Worm (Caenorhabditis elegans) whole organism, L1 larva: ENCODE measurements around the gene fil-2.
A peak's percentile ranks its signal among the peaks of the same experiment; 100 is the strongest.

ENCODE experiments used
- C04F5.9 ChIP-seq: sonication (generic microtip); optimal IDR thresholded peaks from 2 replicates; lab custom pipeline; 2016; ENCODE audit warnings: missing genetic modification characterization, missing compliant biosample characterization
- aly-2 ChIP-seq: fragments of 150-350 bp; optimal IDR thresholded peaks from 2 replicates; lab custom pipeline; 2014; ENCODE audit warnings: missing biosample characterization, missing genetic modification characterization
- ama-1 ChIP-seq: fragments of 150-350 bp; optimal IDR thresholded peaks from 2 replicates; lab custom pipeline; 2014
- blmp-1 ChIP-seq: fragments of 150-350 bp; optimal IDR thresholded peaks from 2 replicates; lab custom pipeline; 2014; ENCODE audit warnings: missing biosample characterization, missing genetic modification characterization
- ceh-63 ChIP-seq: fragments of 200-800 bp; sonication (Bioruptor generic); optimal IDR thresholded peaks from 2 replicates; lab custom pipeline; 2018; ENCODE audit warnings: mild to moderate bottlenecking, missing genetic modification characterization, missing compliant biosample characterization
- ceh-82 ChIP-seq, 3 experiments: fragments of 150-350 bp in 1 of 3; sonication (generic microtip) in 2 of 3; optimal IDR thresholded peaks; 2 replicates each; lab custom pipeline; 2014 to 2017; ENCODE audit warnings: missing biosample characterization in 3 of 3, missing genetic modification characterization in 3 of 3
- ceh-88 ChIP-seq: fragments of 200-800 bp; sonication (Bioruptor generic); IDR thresholded peaks from 2 replicates; pipeline ENCODE4 v1.3.6; 2022; ENCODE audit warnings: missing genetic modification characterization, missing compliant biosample characterization
- ceh-90 ChIP-seq: sonication (generic microtip); optimal IDR thresholded peaks from 2 replicates; lab custom pipeline; 2016; ENCODE audit warnings: missing genetic modification characterization, missing compliant biosample characterization
- efl-1 ChIP-seq, 4 experiments: fragments of 150-350 bp; optimal IDR thresholded peaks in 3 of 4; peaks in 1 of 4; 1 replicate in 1 of 4; 2 replicates in 3 of 4; lab custom pipeline; 2014; ENCODE audit warnings: missing biosample characterization in 2 of 4, missing genetic modification characterization in 2 of 4, missing genetic modification reagents in 2 of 4
- efl-3 ChIP-seq: fragments of 200-800 bp; sonication (Bioruptor generic); optimal IDR thresholded peaks from 2 replicates; lab custom pipeline; 2018; ENCODE audit warnings: mild to moderate bottlenecking, missing genetic modification characterization, missing compliant biosample characterization
- elt-2 ChIP-seq: sonication (generic microtip); optimal IDR thresholded peaks from 2 replicates; lab custom pipeline; 2016; ENCODE audit warnings: missing genetic modification characterization, mild to moderate bottlenecking, inconsistent platforms, missing compliant biosample characterization, missing genetic modification reagents
- ets-5 ChIP-seq: fragments of 200-800 bp; sonication (Bioruptor generic); IDR thresholded peaks from 2 replicates; pipeline ENCODE4 v1.3.6; 2022; ENCODE audit warnings: missing genetic modification characterization, missing compliant biosample characterization
- fkh-10 ChIP-seq: sonication (generic microtip); optimal IDR thresholded peaks from 2 replicates; lab custom pipeline; 2017; ENCODE audit warnings: missing biosample characterization, missing genetic modification reagents, missing genetic modification characterization
- fkh-4 ChIP-seq: sonication (generic microtip); optimal IDR thresholded peaks from 2 replicates; lab custom pipeline; 2016; ENCODE audit warnings: missing compliant biosample characterization, missing genetic modification characterization, borderline replicate concordance
- fos-1 ChIP-seq: fragments of 150-350 bp; optimal IDR thresholded peaks from 2 replicates; lab custom pipeline; 2014; ENCODE audit warnings: missing biosample characterization, missing genetic modification characterization
- hpl-2 ChIP-seq: fragments of 150-350 bp; optimal IDR thresholded peaks from 2 replicates; lab custom pipeline; 2014; ENCODE audit warnings: missing biosample characterization, missing genetic modification reagents, missing genetic modification characterization
- lin-13 ChIP-seq: fragments of 150-350 bp; optimal IDR thresholded peaks from 2 replicates; lab custom pipeline; 2014; ENCODE audit warnings: missing biosample characterization, missing genetic modification reagents, missing genetic modification characterization
- lin-35 ChIP-seq, 2 experiments: fragments of 150-350 bp; optimal IDR thresholded peaks; 2 replicates each; lab custom pipeline; 2014; ENCODE audit warnings: missing biosample characterization in 2 of 2, missing genetic modification characterization in 2 of 2, missing genetic modification reagents in 2 of 2
- mab-9 ChIP-seq: fragments of 200-800 bp; sonication (Bioruptor generic); IDR thresholded peaks from 2 replicates; pipeline ENCODE4 v1.3.6; 2022; ENCODE audit warnings: missing genetic modification reagents, missing genetic modification characterization, missing compliant biosample characterization
- mep-1 ChIP-seq: fragments of 150-350 bp; optimal IDR thresholded peaks from 2 replicates; lab custom pipeline; 2014; ENCODE audit warnings: missing biosample characterization, missing genetic modification characterization
- nhr-20 ChIP-seq: sonication (generic microtip); optimal IDR thresholded peaks from 2 replicates; lab custom pipeline; 2016; ENCODE audit warnings: mild to moderate bottlenecking, missing genetic modification characterization, missing compliant biosample characterization
- nhr-237 ChIP-seq: fragments of 150-350 bp; optimal IDR thresholded peaks from 2 replicates; lab custom pipeline; 2014; ENCODE audit warnings: missing biosample characterization, missing genetic modification characterization
- nhr-76 ChIP-seq: sonication (generic microtip); optimal IDR thresholded peaks from 2 replicates; lab custom pipeline; 2017; ENCODE audit warnings: missing biosample characterization, missing genetic modification characterization
- pag-3 ChIP-seq: sonication (generic microtip); optimal IDR thresholded peaks from 2 replicates; lab custom pipeline; 2017; ENCODE audit warnings: missing genetic modification characterization, mild to moderate bottlenecking, missing compliant biosample characterization, antibody characterized with exemption, borderline replicate concordance; ENCODE audit not compliant: insufficient read depth
- pqm-1 ChIP-seq: sonication (generic microtip); optimal IDR thresholded peaks from 3 replicates; lab custom pipeline; 2017; ENCODE audit warnings: missing biosample characterization, missing genetic modification characterization
- rnt-1 ChIP-seq: sonication (generic microtip); optimal IDR thresholded peaks from 2 replicates; lab custom pipeline; 2016; ENCODE audit warnings: mild to moderate bottlenecking, missing genetic modification characterization, moderate library complexity, missing compliant biosample characterization
- sup-37 ChIP-seq: fragments of 200-800 bp; sonication (Bioruptor generic); optimal IDR thresholded peaks from 2 replicates; lab custom pipeline; 2018; ENCODE audit warnings: mild to moderate bottlenecking, missing genetic modification characterization, missing compliant biosample characterization
- swsn-7 ChIP-seq: sonication (generic microtip); optimal IDR thresholded peaks from 2 replicates; lab custom pipeline; 2016; ENCODE audit warnings: missing genetic modification characterization, missing compliant biosample characterization
- tbx-2 ChIP-seq: sonication (generic microtip); optimal IDR thresholded peaks from 2 replicates; lab custom pipeline; 2016; ENCODE audit warnings: missing genetic modification characterization, missing compliant biosample characterization
- unc-130 ChIP-seq: fragments of 150-350 bp; optimal IDR thresholded peaks from 2 replicates; lab custom pipeline; 2017; ENCODE audit warnings: missing biosample characterization, missing genetic modification characterization, inconsistent platforms
- unc-62 ChIP-seq: fragments of 150-350 bp; optimal IDR thresholded peaks from 2 replicates; lab custom pipeline; 2014; ENCODE audit warnings: missing biosample characterization, missing genetic modification reagents, missing genetic modification characterization
- unc-86 ChIP-seq: sonication (generic microtip); optimal IDR thresholded peaks from 2 replicates; lab custom pipeline; 2016; ENCODE audit warnings: missing genetic modification characterization, missing compliant biosample characterization
- unc-98 ChIP-seq: fragments of 200-800 bp; sonication (Bioruptor generic); IDR thresholded peaks from 2 replicates; pipeline ENCODE4 v1.3.6; 2022; ENCODE audit warnings: missing genetic modification characterization, missing compliant biosample characterization
- vab-15 ChIP-seq: sonication (generic microtip); optimal IDR thresholded peaks from 2 replicates; lab custom pipeline; 2017; ENCODE audit warnings: missing genotype, mild to moderate bottlenecking, missing genetic modification characterization, missing compliant biosample characterization
- xbp-1 ChIP-seq: sonication (generic microtip); optimal IDR thresholded peaks from 2 replicates; lab custom pipeline; 2016; ENCODE audit warnings: missing genetic modification characterization, missing compliant biosample characterization
- ztf-4 ChIP-seq: fragments of 150-350 bp; optimal IDR thresholded peaks from 2 replicates; lab custom pipeline; 2014; ENCODE audit warnings: missing biosample characterization, missing genetic modification characterization

The fil-2 gene

DNA sequence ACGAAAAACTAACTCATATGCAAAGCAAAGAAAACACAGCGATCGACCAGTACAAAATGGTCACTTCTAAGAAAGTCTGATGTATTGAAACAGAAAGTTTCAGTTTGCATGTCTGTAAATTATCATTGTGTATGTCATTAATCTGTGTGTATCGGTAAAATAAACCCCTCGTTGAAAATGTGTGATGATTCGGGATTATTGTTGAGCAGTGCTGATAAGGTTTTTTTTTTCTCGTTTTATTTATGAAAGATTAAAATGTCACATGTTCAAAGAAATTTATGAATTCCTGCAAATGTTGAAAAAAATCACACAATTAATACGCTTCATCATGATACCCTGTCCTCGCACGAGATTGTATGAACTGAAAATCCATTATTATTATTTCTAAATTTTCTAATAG is 1.2 kb downstream of the fil-2 start:
- no peak for TF ChIP-seq unc-86 (tag; lab: Kevin White, UChicago)
- no peak for TF ChIP-seq xbp-1 (tag; lab: Kevin White, UChicago)
- peak; percentile 64 for TF ChIP-seq elt-2 (tag; lab: Kevin White, UChicago)

- TF ChIP-seq vab-15 (tag; lab: Kevin White, UChicago): no peak
- TF ChIP-seq unc-98: no peak
- no peak for TF ChIP-seq mep-1 (tag; lab: Kevin White, UChicago)
- no peak for TF ChIP-seq hpl-2
- no peak for TF ChIP-seq efl-3 (GFP tag; lab: Kevin White, UChicago)
- no peak for TF ChIP-seq unc-130 (tag; lab: Kevin White, UChicago)
- TF ChIP-seq fos-1 (tag; lab: Kevin White, UChicago): no peak
- TF ChIP-seq ceh-88 (GFP tag; lab: Robert Waterston, UW): no peak
- no peak for TF ChIP-seq sup-37 (GFP tag; lab: Kevin White, UChicago)
- TF ChIP-seq, all 84 proteins: peak for 0
Observed at ce11 chrV:6281175-6281574, 2.3 kb downstream of the fil-2 start, which contains the start of the genes K12B6.4 and spe-49. Gene K12B6.4 (minus strand): TSS chrV:6281275. Gene spe-49 (plus strand): TSS chrV:6281359.

- TF ChIP-seq aly-2: no peak
- TF ChIP-seq ama-1 (lab: Kevin White, UChicago): no peak
- no peak for TF ChIP-seq ceh-63 (GFP tag; lab: Kevin White, UChicago)
- no peak for TF ChIP-seq unc-62 (GFP tag; lab: Kevin White, UChicago)
- TF ChIP-seq vab-15 (tag; lab: Kevin White, UChicago): no peak
- no peak for TF ChIP-seq lin-13 (GFP tag; lab: Kevin White, UChicago)
- TF ChIP-seq pag-3 (tag; lab: Kevin White, UChicago): no peak
- no peak for TF ChIP-seq rnt-1 (tag; lab: Kevin White, UChicago)
- no peak for TF ChIP-seq tbx-2 (tag; lab: Kevin White, UChicago)
- TF ChIP-seq nhr-237: no peak
- no peak for TF ChIP-seq ceh-90 (tag; lab: Kevin White, UChicago)
- no peak for TF ChIP-seq mab-9 (GFP tag; lab: Robert Waterston, UW)
- no peak for TF ChIP-seq fkh-10 (GFP tag; lab: Kevin White, UChicago)
- TF ChIP-seq swsn-7 (tag; lab: Kevin White, UChicago): no peak
- no peak for TF ChIP-seq pqm-1 (tag; lab: Kevin White, UChicago)
- no peak for TF ChIP-seq nhr-76 (tag; lab: Kevin White, UChicago)
- no peak for TF ChIP-seq blmp-1 (tag; lab: Kevin White, UChicago)
- TF ChIP-seq lin-35 (GFP tag; optimal IDR thresholded peaks at IDR 0.05; lab: Kevin White, UChicago): no peak
- TF ChIP-seq, all 84 proteins: peak for 0
Observed at ce11 chrV:6286343-6286742, 7.5 kb downstream of the fil-2 start, which contains the start of gene srn-1. Gene srn-1 (minus strand): TSS chrV:6286443.

DNA sequence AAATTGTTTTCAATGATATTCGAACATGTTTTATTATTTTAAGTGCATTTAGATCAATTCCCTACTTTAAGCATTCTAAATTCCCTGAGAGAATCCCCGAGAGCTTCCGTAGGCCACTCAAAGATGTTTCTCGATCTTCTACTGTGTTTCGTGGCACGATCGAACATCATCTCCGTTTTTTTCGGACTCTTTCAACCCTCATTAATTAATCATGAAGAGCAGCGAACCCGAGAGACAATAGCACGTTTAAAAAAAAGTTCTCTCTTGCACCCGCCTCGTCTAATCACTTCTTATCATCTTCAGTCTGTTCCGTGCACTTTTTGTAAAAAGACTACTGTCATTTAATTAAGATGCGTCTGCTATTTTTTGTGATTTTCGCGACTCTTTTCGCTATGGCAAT is 9.8 kb downstream of the fil-2 start, which contains the start of gene K12B6.11:
Gene K12B6.11, plus strand, starts transcription at position 301 of the 400 bp plus-strand sequence.
- TF ChIP-seq fkh-4 (tag; lab: Kevin White, UChicago): no peak

DNA sequence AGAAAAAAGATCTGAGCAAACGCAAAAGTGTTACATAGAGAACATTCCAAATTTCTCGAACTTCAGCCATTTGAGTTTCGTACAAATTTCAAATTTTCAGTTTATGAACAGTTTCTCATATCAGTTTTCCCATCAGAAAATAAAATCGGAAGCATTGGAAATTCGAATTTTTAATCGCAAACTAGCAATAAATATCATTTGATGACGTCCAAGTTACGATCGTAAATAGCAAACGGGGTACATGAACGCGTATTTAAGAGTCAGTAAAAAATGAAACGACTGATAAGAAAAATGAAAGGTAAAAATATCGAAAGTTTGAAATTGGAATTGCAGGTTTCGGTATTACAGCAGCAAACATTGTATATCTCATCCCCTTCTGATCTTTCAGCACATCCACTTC is 12.5 kb downstream of the fil-2 start:
- TF ChIP-seq ets-5 (GFP tag; lab: Robert Waterston, UW) (no peak), C04F5.9 (tag; lab: Kevin White, UChicago) (no peak), ztf-4 (no peak), efl-1 (optimal IDR thresholded peaks at IDR 0.05; lab: Kevin White, UChicago) (no peak), efl-1 (GFP tag; optimal IDR thresholded peaks at IDR 0.05 in 1 of 2; lab: Kevin White, UChicago) (peak in 1 of 2 experiments; percentile 64), nhr-20 (no peak), ceh-82 (tag; optimal IDR thresholded peaks at IDR 0.05; lab: Kevin White, UChicago) (no peak), elt-2 (tag; lab: Kevin White, UChicago) (peak; percentile 28), unc-98 (no peak)
